Fruit fly (Drosophila melanogaster): ENCODE data around the gene CG45060.

DNA sequence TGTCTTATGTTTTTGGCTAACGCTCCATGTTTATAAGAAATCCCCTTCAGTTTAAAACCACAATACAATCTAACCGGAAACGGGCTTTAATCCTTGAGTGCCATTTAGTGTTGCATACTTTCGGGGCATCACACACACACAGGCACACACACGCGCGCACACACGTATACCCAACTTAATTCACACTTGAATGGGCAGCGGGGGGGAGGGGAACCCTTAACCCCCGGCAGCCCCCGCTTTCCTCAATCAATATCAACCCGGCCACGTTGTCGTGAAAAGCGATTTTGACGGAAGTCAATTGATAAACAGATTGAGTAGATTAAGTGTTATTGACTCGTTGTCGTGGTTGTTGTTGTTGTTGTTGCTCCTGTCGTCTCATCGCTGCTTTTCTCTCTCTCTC, 20.8 kb downstream of the CG45060 start:
- TF ChIP-seq Dll (optimal IDR thresholded peaks at IDR 0.05) (no peak), usp (GFP tag; optimal IDR thresholded peaks at IDR 0.05) (no peak), psq (optimal IDR thresholded peaks at IDR 0.05) (no peak), pan (optimal IDR thresholded peaks at IDR 0.05) (no peak)
